Worm (Caenorhabditis elegans): ENCODE measurements around the gene hum-4.
A peak's percentile ranks its signal among the peaks of the same experiment; 100 is the strongest.

The hum-4 gene

DNA sequence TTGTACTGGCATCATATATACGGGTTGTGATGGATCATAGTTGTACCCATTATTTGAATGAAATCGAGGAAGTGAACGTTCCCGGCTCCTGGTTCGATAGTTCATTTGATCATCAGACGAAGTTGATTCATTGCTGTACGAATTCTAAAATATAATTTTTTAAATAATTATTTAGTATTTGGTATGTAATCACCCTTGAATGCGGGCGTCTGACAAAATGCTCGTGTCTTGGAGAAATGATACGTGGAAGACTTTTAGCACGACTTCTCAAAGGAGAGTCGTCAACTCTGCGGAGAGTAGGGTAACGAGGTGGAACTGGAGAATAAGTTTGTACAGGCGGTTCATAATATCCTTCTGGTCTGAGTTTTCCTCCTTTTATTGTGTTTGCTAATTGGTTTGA is 5.8 kb downstream of the hum-4 start:
- TF ChIP-seq nhr-237 (tag; optimal IDR thresholded peaks at IDR 0.05) (no peak), nhr-10 (tag; optimal IDR thresholded peaks at IDR 0.05) (no peak), nhr-6 (tag; optimal IDR thresholded peaks at IDR 0.05) (no peak), ama-1 (optimal IDR thresholded peaks at IDR 0.05) (no peak), elt-3 (tag; optimal IDR thresholded peaks at IDR 0.05) (no peak), nhr-23 (tag; optimal IDR thresholded peaks at IDR 0.05) (no peak), gmeb-1 (tag; optimal IDR thresholded peaks at IDR 0.05) (no peak), C34F6.9 (tag; optimal IDR thresholded peaks at IDR 0.05) (no peak), ztf-11 (tag; optimal IDR thresholded peaks at IDR 0.05) (no peak), nhr-25 (tag; optimal IDR thresholded peaks at IDR 0.05) (no peak), ZK546.5 (tag; optimal IDR thresholded peaks at IDR 0.05) (no peak), nhr-11 (tag; optimal IDR thresholded peaks at IDR 0.05) (no peak), dmd-4 (tag; optimal IDR thresholded peaks at IDR 0.05) (no peak), zag-1 (tag; optimal IDR thresholded peaks at IDR 0.05) (no peak), fos-1 (tag; optimal IDR thresholded peaks at IDR 0.05) (no peak), sma-9 (GFP tag; optimal IDR thresholded peaks at IDR 0.05) (no peak), sma-9 (tag; optimal IDR thresholded peaks at IDR 0.05) (no peak), snpc-4 (tag; optimal IDR thresholded peaks at IDR 0.05) (no peak)

DNA sequence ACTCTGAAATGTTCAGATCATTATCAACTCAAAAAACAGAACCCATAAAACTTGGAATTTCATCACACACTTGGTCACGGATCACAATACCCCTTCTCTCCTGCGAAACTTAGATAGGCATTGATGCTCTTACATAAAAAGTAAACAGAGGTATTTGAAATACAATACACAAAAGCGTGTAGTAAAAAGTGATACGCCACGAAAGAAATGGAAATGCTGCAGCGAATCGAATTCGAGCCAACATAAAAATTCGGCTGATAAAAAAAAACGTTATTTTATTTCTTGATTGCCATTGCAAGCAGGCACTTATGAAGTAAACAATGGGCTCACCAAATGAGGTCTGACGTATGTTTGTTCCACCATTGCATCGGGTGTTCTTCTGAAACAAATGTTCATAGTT is 6.7 kb downstream of the hum-4 start:
- TF ChIP-seq fos-1 (tag; optimal IDR thresholded peaks at IDR 0.05) = peak; percentile 36
- TF ChIP-seq nhr-10 (tag; optimal IDR thresholded peaks at IDR 0.05) = no peak

DNA sequence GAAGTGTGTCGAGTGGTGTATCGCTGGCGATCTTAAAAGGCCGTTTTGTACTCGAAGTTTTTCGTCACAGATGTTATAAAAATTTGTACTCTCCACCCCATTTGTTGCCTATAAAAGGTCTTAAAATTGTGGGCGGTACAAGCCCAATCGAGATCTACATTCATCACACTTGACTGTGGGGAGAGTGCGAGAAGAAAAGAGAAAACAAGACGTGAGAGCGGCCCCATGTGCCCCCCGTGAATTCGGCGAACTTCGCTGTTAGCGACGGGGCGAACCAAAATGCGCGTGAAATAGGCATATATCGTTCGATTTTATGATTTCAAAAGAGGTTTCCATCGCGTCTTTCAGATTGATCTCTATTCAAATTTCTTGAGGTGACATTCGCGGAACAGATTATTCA is 13.4 kb downstream of the hum-4 start, which contains the start of gene F46C3.6:
Gene F46C3.6, minus strand, starts transcription at position 87 of the 400 bp plus-strand sequence.
- TF ChIP-seq nhr-11 (tag; optimal IDR thresholded peaks at IDR 0.05) (no peak), ZK546.5 (tag; optimal IDR thresholded peaks at IDR 0.05) (no peak), F13H6.1 (tag; optimal IDR thresholded peaks at IDR 0.05) (no peak), nhr-25 (tag; optimal IDR thresholded peaks at IDR 0.05) (peak; percentile 80), alr-1 (tag; optimal IDR thresholded peaks at IDR 0.05) (no peak), ztf-1 (GFP tag; conservative IDR thresholded peaks at IDR 0.05) (no peak), sma-3 (GFP tag; optimal IDR thresholded peaks at IDR 0.05) (peak; percentile 79), nhr-129 (tag; optimal IDR thresholded peaks at IDR 0.05) (no peak), nhr-6 (tag; optimal IDR thresholded peaks at IDR 0.05) (no peak), blmp-1 (tag; optimal IDR thresholded peaks at IDR 0.05; ENCODE audit: insufficient read depth) (peak; percentile 71), lin-13 (GFP tag; optimal IDR thresholded peaks at IDR 0.05) (no peak), egl-27 (tag; optimal IDR thresholded peaks at IDR 0.05) (no peak), gmeb-1 (tag; optimal IDR thresholded peaks at IDR 0.05) (no peak)

- no peak for TF ChIP-seq elt-3 (tag; optimal IDR thresholded peaks at IDR 0.05)
- TF ChIP-seq fos-1 (tag; optimal IDR thresholded peaks at IDR 0.05) = peak; percentile 52
- TF ChIP-seq egl-27 (tag; optimal IDR thresholded peaks at IDR 0.05) = no peak
Measured at ce11 chrX:11418667-11419066, 14.7 kb downstream of the hum-4 start, which contains the start of gene F46C3.2. TSS of gene F46C3.2 (minus strand) at chrX:11418767.

- TF ChIP-seq F13H6.1 (tag; optimal IDR thresholded peaks at IDR 0.05) (peak; percentile 75), ztf-4 (tag; optimal IDR thresholded peaks at IDR 0.05) (no peak), ama-1 (optimal IDR thresholded peaks at IDR 0.05) (no peak), peb-1 (tag; optimal IDR thresholded peaks at IDR 0.05) (no peak), zag-1 (tag; optimal IDR thresholded peaks at IDR 0.05) (no peak), sma-9 (GFP tag; optimal IDR thresholded peaks at IDR 0.05) (peak; percentile 61), sma-9 (tag; optimal IDR thresholded peaks at IDR 0.05) (no peak), unc-55 (GFP tag; optimal IDR thresholded peaks at IDR 0.05) (peak; percentile 17), R02D3.7 (tag; optimal IDR thresholded peaks at IDR 0.05) (no peak), lin-13 (GFP tag; optimal IDR thresholded peaks at IDR 0.05) (peak; percentile 14), nhr-77 (tag; optimal IDR thresholded peaks at IDR 0.05) (no peak), alr-1 (tag; optimal IDR thresholded peaks at IDR 0.05) (no peak), ztf-1 (GFP tag; conservative IDR thresholded peaks at IDR 0.05) (no peak), nhr-10 (tag; optimal IDR thresholded peaks at IDR 0.05) (no peak), nhr-12 (tag; optimal IDR thresholded peaks at IDR 0.05) (no peak), nhr-129 (tag; optimal IDR thresholded peaks at IDR 0.05) (peak; percentile 96), aly-2 (tag; optimal IDR thresholded peaks at IDR 0.05) (no peak), ztf-11 (tag; optimal IDR thresholded peaks at IDR 0.05) (no peak), crh-2 (tag; optimal IDR thresholded peaks at IDR 0.05) (peak; percentile 64), gmeb-1 (tag; optimal IDR thresholded peaks at IDR 0.05) (peak; percentile 6), lsy-2 (tag; optimal IDR thresholded peaks at IDR 0.05) (peak; percentile 14 to 54), snpc-4 (tag; optimal IDR thresholded peaks at IDR 0.05) (no peak), sem-4 (tag; optimal IDR thresholded peaks at IDR 0.05) (peak; percentile 33), elt-1 (tag; optimal IDR thresholded peaks at IDR 0.05) (no peak), unc-62 (GFP tag; optimal IDR thresholded peaks at IDR 0.05) (no peak), lin-11 (tag; optimal IDR thresholded peaks at IDR 0.05) (no peak), ZK546.5 (tag; optimal IDR thresholded peaks at IDR 0.05) (no peak), fos-1 (tag; optimal IDR thresholded peaks at IDR 0.05) (no peak), mbf-1 (tag; optimal IDR thresholded peaks at IDR 0.05) (no peak), C34F6.9 (tag; optimal IDR thresholded peaks at IDR 0.05) (peak; percentile 71), nhr-6 (tag; optimal IDR thresholded peaks at IDR 0.05) (no peak), sma-3 (GFP tag; optimal IDR thresholded peaks at IDR 0.05) (peak; percentile 55), lin-39 (tag; optimal IDR thresholded peaks at IDR 0.05) (no peak), nhr-237 (tag; optimal IDR thresholded peaks at IDR 0.05) (no peak), mab-5 (tag; optimal IDR thresholded peaks at IDR 0.05) (no peak)
Measured at ce11 chrX:11414837-11415550, 18.4 kb downstream of the hum-4 start, which contains the start of gene pek-1. TSS of gene pek-1 (minus strand) at chrX:11414887.

Measured in whole organism, L2 larva.